Worm (Caenorhabditis elegans): ENCODE data around the gene F20D6.15.

The F20D6.15 gene

DNA sequence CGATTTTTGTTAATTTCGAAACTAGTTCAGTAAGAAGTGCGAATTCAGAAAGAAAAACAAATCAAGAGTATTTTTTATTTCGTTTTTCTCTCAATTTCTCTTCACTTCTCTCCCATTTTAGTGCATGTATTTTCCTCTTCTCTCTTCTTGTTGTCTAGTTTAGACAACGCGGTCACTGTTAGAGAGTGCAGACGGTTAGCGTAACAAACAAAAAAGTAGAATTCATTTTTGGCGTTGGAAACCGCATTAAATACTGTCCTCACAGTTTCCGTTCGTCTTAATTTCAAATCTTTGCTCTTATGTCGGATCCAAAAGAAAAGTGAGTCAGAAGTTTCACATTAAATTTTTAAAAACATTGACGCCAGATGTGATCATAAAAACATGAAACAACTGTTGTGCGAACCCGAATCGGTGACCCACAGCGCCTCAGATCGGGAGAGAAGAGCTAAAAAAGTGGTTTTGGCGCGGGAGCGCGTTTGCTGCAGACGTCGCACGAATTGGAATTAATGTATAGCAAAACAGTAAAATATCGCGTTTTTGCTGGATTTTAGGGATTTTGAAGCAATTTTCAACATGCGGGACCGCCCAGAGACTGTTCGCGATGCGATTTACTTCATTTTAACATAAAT lies 9.2 kb downstream of the F20D6.15 start, which contains the start of gene srp-7 (continued):
- TF ChIP-seq gei-17 (GFP tag; optimal IDR thresholded peaks at IDR 0.05) = no peak
- TF ChIP-seq tlf-1 (GFP tag; optimal IDR thresholded peaks at IDR 0.05) = no peak
- TF ChIP-seq somi-1 (GFP tag; optimal IDR thresholded peaks at IDR 0.05) = no peak
- TF ChIP-seq die-1 (tag; optimal IDR thresholded peaks at IDR 0.05) = no peak
- no peak for TF ChIP-seq B0019.2 (GFP tag; conservative IDR thresholded peaks at IDR 0.05)
- TF ChIP-seq hlh-26 (GFP tag; conservative IDR thresholded peaks at IDR 0.05) = no peak
- peak; percentile 55; the same call in 1 of the 2 replicates for TF ChIP-seq lin-26 (GFP tag; IDR thresholded peaks at IDR 0.05)
- TF ChIP-seq sea-2 (GFP tag; IDR thresholded peaks at IDR 0.05) = no peak
- no peak for TF ChIP-seq lsl-1 (GFP tag; optimal IDR thresholded peaks at IDR 0.05)
- no peak for TF ChIP-seq F57C9.4 (tag; optimal IDR thresholded peaks at IDR 0.05)
- TF ChIP-seq pbrm-1 (GFP tag; IDR thresholded peaks at IDR 0.05) = no peak
- TF ChIP-seq T07F8.4 (tag; optimal IDR thresholded peaks at IDR 0.05) = no peak
- TF ChIP-seq F33H1.4 (GFP tag; IDR thresholded peaks at IDR 0.05) = 0 out of 2 replicates have a peak, but pooled peaks have one; percentile 10
- no peak for TF ChIP-seq nfya-1 (tag; optimal IDR thresholded peaks at IDR 0.05; ENCODE audit: borderline replicate concordance, insufficient read depth)
- 0 out of 2 replicates have a peak, but pooled peaks have one; percentile 24 for TF ChIP-seq Y67H2A.10 (GFP tag; conservative IDR thresholded peaks at IDR 0.05)
- TF ChIP-seq hmg-1.2 (GFP tag; IDR thresholded peaks at IDR 0.05) = peak; percentile 70; the same call in 1 of the 2 replicates
- no peak for TF ChIP-seq him-1 (tag; optimal IDR thresholded peaks at IDR 0.05)
- no peak for TF ChIP-seq zfh-2 (GFP tag; conservative IDR thresholded peaks at IDR 0.05)
- TF ChIP-seq efl-1 (GFP tag; optimal IDR thresholded peaks at IDR 0.05) = no peak
- no peak for TF ChIP-seq lin-35 (GFP tag; optimal IDR thresholded peaks at IDR 0.05)
- peak; percentile 89 for TF ChIP-seq ceh-100 (GFP tag; IDR thresholded peaks at IDR 0.05)
- TF ChIP-seq F55B11.4 (tag; optimal IDR thresholded peaks at IDR 0.05; ENCODE audit: borderline replicate concordance, insufficient read depth) = no peak
- TF ChIP-seq ztf-22 (GFP tag; optimal IDR thresholded peaks at IDR 0.05) = no peak
- peak; percentile 75 for TF ChIP-seq cebp-1 (GFP tag; IDR thresholded peaks at IDR 0.05)
- TF ChIP-seq cebp-1 (tag; optimal IDR thresholded peaks at IDR 0.05) = no peak
- no peak for TF ChIP-seq F49E8.2 (tag; optimal IDR thresholded peaks at IDR 0.05; ENCODE audit: insufficient read depth)
- 0 out of 2 replicates have a peak, but pooled peaks have one; percentile 28 for TF ChIP-seq madf-6 (GFP tag; IDR thresholded peaks at IDR 0.05)
- TF ChIP-seq ztf-26 (tag; optimal IDR thresholded peaks at IDR 0.05) = peak; percentile 26
- no peak for TF ChIP-seq unc-62 (GFP tag; optimal IDR thresholded peaks at IDR 0.05)
- peak; percentile 84 for TF ChIP-seq mcd-1 (GFP tag; IDR thresholded peaks at IDR 0.05)
- no peak for TF ChIP-seq atf-7 (tag; optimal IDR thresholded peaks at IDR 0.05)

DNA sequence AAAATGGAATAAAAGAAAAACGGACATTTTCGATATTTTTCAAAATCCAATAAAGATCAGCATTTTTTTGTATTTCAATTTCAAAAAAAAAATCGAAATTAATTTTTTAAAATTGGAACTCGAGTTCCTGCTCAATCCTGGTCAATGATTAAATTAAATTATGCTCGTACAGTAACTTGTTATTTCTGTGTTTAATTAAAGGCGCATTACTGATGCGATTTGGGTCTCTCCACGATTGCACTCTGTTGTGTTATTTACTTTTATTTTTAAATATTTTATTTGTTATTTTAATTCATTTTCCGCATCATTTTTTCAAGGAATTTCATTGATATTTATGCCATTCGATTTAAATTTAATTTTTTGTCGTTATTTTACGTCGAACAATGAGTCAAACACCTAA lies 10.0 kb downstream of the F20D6.15 start:
- TF ChIP-seq lsl-1 (GFP tag; optimal IDR thresholded peaks at IDR 0.05) (peak; percentile 83), madf-8 (GFP tag; conservative IDR thresholded peaks at IDR 0.05) (peak; percentile 43; the same call in 1 of the 2 replicates), F33H1.4 (GFP tag; IDR thresholded peaks at IDR 0.05) (peak; percentile 79), xnd-1 (tag; optimal IDR thresholded peaks at IDR 0.05) (peak; percentile 1), C06A6.2 (GFP tag; conservative IDR thresholded peaks at IDR 0.05) (no peak), hsf-1 (GFP tag; IDR thresholded peaks at IDR 0.05) (0 out of 2 replicates have a peak, but pooled peaks have one; percentile 25), cebp-2 (GFP tag; IDR thresholded peaks at IDR 0.05) (no peak), C17E4.6 (GFP tag; IDR thresholded peaks at IDR 0.05) (no peak), nhr-90 (tag; optimal IDR thresholded peaks at IDR 0.05) (no peak), ztf-26 (tag; optimal IDR thresholded peaks at IDR 0.05) (no peak)
